Fruit fly (Drosophila melanogaster) whole organism, prepupa: ENCODE data around the gene CG42502.

Source experiments
- CG11294 ChIP-seq: fragments of 200-800 bp; sonication (Bioruptor generic); IDR thresholded peaks from 2 replicates; pipeline ENCODE4 v1.3.6; 2022; ENCODE audit warnings: missing biosample characterization, missing genetic modification characterization
- CG11902 ChIP-seq: fragments of 200-800 bp; sonication (Bioruptor generic); optimal IDR thresholded peaks from 3 replicates; lab custom pipeline; 2016; ENCODE audit warnings: missing biosample characterization, missing genetic modification characterization
- CG4318 ChIP-seq: fragments of 200-800 bp; sonication (Bioruptor generic); optimal IDR thresholded peaks from 3 replicates; lab custom pipeline; 2017; ENCODE audit warnings: missing biosample characterization, mild to moderate bottlenecking, missing genetic modification characterization
- CG6276 ChIP-seq: fragments of 200-800 bp; sonication (Bioruptor generic); optimal IDR thresholded peaks from 2 replicates; lab custom pipeline; 2017; ENCODE audit warnings: missing biosample characterization, mild to moderate bottlenecking, missing genetic modification characterization
- CG7368 ChIP-seq: fragments of 200-800 bp; sonication (Bioruptor generic); optimal IDR thresholded peaks from 3 replicates; lab custom pipeline; 2016; ENCODE audit warnings: missing biosample characterization, missing genetic modification characterization
- CG8319 ChIP-seq: fragments of 200-800 bp; sonication (Bioruptor generic); optimal IDR thresholded peaks from 3 replicates; lab custom pipeline; 2016; ENCODE audit warnings: missing biosample characterization, missing genetic modification characterization
- CG8632 ChIP-seq: fragments of 200-800 bp; sonication (Bioruptor generic); optimal IDR thresholded peaks from 3 replicates; lab custom pipeline; 2016; ENCODE audit warnings: missing biosample characterization, missing genetic modification characterization
- Ets21C ChIP-seq: fragments of 200-800 bp; sonication (Bioruptor generic); optimal IDR thresholded peaks from 3 replicates; lab custom pipeline; 2016; ENCODE audit warnings: missing biosample characterization, missing genetic modification characterization
- Gug ChIP-seq: fragments of 200-800 bp; sonication (Bioruptor generic); IDR thresholded peaks from 2 replicates; pipeline ENCODE4 v1.3.6; 2022; ENCODE audit warnings: missing biosample characterization, missing genetic modification characterization
- Hr39 ChIP-seq: fragments of 200-800 bp; sonication (Bioruptor generic); optimal IDR thresholded peaks from 2 replicates; lab custom pipeline; 2016; ENCODE audit warnings: missing biosample characterization, missing genetic modification characterization
- Hr4 ChIP-seq: fragments of 200-800 bp; sonication (Bioruptor generic); optimal IDR thresholded peaks from 3 replicates; lab custom pipeline; 2016; ENCODE audit warnings: missing biosample characterization, missing genetic modification characterization
- OdsH ChIP-seq: fragments of 200-800 bp; sonication (Bioruptor generic); optimal IDR thresholded peaks from 3 replicates; lab custom pipeline; 2016; ENCODE audit warnings: missing biosample characterization, missing genetic modification characterization
- achi ChIP-seq: fragments of 200-800 bp; sonication (Bioruptor generic); optimal IDR thresholded peaks from 3 replicates; lab custom pipeline; 2016; ENCODE audit warnings: missing biosample characterization, missing genetic modification characterization
- acj6 ChIP-seq: fragments of 200-800 bp; sonication (Bioruptor generic); optimal IDR thresholded peaks from 3 replicates; lab custom pipeline; 2016; ENCODE audit warnings: missing biosample characterization, missing genetic modification characterization
- dac ChIP-seq: fragments of 200-800 bp; sonication (Bioruptor generic); optimal IDR thresholded peaks from 2 replicates; lab custom pipeline; 2017; ENCODE audit warnings: missing biosample characterization, mild to moderate bottlenecking, missing genetic modification characterization
- dsx ChIP-seq: fragments of 200-800 bp; optimal IDR thresholded peaks from 3 replicates; lab custom pipeline; 2019; ENCODE audit warnings: missing biosample characterization, mild to moderate bottlenecking, missing genetic modification characterization, moderate library complexity; ENCODE audit not compliant: poor library complexity, severe bottlenecking
- eg ChIP-seq: fragments of 200-800 bp; sonication (Bioruptor generic); IDR thresholded peaks from 3 replicates; pipeline ENCODE4 v1.3.6; 2022; ENCODE audit warnings: missing biosample characterization, missing genetic modification characterization
- fkh ChIP-seq: fragments of 200-800 bp; sonication (Bioruptor generic); optimal IDR thresholded peaks from 3 replicates; lab custom pipeline; 2017; ENCODE audit warnings: missing biosample characterization, mild to moderate bottlenecking, missing genetic modification characterization, moderate library complexity
- lz ChIP-seq: fragments of 200-800 bp; sonication (Bioruptor generic); optimal IDR thresholded peaks from 3 replicates; lab custom pipeline; 2016; ENCODE audit warnings: missing biosample characterization, missing genetic modification characterization
- net ChIP-seq: fragments of 200-800 bp; sonication (Bioruptor generic); optimal IDR thresholded peaks from 3 replicates; lab custom pipeline; 2016; ENCODE audit warnings: missing biosample characterization, missing genetic modification characterization
- salr ChIP-seq, 2 experiments: fragments of 200-800 bp; sonication (Bioruptor generic); optimal IDR thresholded peaks; 3 replicates each; lab custom pipeline; 2016 to 2018; ENCODE audit warnings: missing biosample characterization in 2 of 2, missing genetic modification characterization in 2 of 2, mild to moderate bottlenecking in 1 of 2
- spab ChIP-seq: fragments of 200-800 bp; sonication (Bioruptor generic); optimal IDR thresholded peaks from 2 replicates; lab custom pipeline; 2017; ENCODE audit warnings: missing biosample characterization, mild to moderate bottlenecking, missing genetic modification characterization, missing genetic modification reagents
- ss ChIP-seq, 2 experiments: fragments of 200-800 bp; sonication (Bioruptor generic); optimal IDR thresholded peaks; 2 replicates in 1 of 2; 3 replicates in 1 of 2; lab custom pipeline; 2017 to 2018; ENCODE audit warnings: mild to moderate bottlenecking in 2 of 2, missing biosample characterization in 2 of 2, missing genetic modification characterization in 2 of 2, moderate library complexity in 1 of 2
- topi ChIP-seq: fragments of 200-800 bp; sonication (Bioruptor generic); optimal IDR thresholded peaks from 3 replicates; lab custom pipeline; 2016; ENCODE audit warnings: missing biosample characterization, missing genetic modification characterization
- vri ChIP-seq: fragments of 200-800 bp; sonication (Bioruptor generic); optimal IDR thresholded peaks from 3 replicates; lab custom pipeline; 2016; ENCODE audit warnings: missing biosample characterization, mild to moderate bottlenecking, missing genetic modification characterization

The CG42502 gene

DNA sequence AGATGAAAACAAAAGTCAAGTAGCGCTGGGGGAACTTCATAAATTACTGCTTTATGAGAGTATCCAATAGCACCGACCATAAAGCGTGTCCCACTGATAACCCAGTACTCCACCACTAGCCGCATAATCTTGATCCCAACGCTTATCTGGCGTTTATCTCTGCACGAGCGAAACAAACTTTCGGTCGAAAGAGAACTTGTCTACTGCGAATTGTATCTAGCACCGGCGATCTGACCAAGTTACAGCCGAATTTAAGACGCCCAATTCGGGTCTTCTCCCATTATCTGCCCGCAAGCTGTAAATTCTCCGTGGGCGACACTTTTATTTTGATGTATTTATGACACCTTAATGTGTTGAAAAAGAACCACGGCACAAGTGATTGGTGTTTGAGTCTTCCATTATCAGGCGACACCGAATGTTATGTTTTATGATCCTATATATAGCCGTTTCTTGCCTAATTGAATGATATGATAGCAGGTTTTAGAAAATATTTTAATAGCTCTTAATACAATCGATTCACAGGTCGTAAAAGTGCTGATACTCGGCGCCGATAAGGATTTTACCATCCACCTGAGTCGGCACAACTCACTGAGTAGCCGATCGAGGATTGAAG, 21.2 kb downstream of the CG42502 start:
- TF ChIP-seq net (no peak), eg (GFP tag; lab: Robert Waterston, UW) (no peak), spab (no peak), lz (no peak)

DNA sequence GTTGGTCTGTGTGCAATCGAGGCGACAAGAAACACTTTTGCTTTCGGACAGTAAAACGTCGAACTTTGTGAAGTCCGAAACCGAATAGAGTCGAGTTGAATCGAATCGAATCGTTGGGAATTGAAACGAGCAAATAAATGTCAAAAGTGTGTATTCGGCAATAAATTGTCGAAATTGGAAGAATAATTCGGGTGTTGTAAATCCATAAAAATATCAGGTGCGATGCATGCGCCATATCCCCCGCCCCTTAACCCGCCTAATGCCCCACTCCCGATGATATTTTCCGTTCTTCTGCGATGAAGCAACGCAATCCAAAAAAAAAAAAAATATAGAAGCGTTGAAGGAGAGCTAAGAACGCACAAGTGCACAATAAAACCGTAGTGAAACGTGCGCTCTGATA, 22.1 kb downstream of the CG42502 start:
- peak; percentile 58 for TF ChIP-seq vri (GFP tag; lab: Kevin White, UChicago)
- TF ChIP-seq CG7368 (GFP tag; lab: Kevin White, UChicago), result no peak
- no peak for TF ChIP-seq Hr39 (GFP tag; lab: Kevin White, UChicago)
- TF ChIP-seq CG8319, result no peak
- TF ChIP-seq OdsH (GFP tag; lab: Kevin White, UChicago), result no peak

DNA sequence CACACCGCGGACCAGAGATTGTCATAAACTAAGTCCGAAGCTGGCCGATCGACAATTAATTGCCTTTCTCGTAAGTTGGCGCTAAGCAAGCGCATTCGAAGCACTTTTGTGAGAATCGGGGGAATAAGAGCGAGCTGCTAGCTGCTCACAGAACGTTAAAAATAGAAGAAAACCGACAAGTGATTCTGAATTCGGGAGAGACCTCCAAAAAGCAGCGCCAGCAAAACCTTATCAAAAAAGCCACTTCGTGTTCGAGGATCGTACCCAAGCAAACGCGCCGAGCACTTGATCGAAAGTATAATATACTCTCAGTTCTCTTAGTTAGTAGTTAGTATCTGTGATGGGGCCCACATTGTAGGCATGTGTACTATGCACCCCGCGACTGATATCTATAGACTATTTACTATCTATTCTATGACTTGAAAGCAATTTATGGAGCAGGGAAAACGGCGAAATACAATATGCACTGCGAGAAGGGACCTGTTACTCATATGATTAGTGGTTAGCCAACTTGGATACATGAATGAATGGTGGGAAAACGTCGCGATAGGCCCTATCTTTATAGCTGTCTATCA, 23.6 kb downstream of the CG42502 start:
- no peak for TF ChIP-seq CG11902
- no peak for TF ChIP-seq dac (GFP tag; lab: Kevin White, UChicago)
- TF ChIP-seq, all 60 proteins: peak for 0

DNA sequence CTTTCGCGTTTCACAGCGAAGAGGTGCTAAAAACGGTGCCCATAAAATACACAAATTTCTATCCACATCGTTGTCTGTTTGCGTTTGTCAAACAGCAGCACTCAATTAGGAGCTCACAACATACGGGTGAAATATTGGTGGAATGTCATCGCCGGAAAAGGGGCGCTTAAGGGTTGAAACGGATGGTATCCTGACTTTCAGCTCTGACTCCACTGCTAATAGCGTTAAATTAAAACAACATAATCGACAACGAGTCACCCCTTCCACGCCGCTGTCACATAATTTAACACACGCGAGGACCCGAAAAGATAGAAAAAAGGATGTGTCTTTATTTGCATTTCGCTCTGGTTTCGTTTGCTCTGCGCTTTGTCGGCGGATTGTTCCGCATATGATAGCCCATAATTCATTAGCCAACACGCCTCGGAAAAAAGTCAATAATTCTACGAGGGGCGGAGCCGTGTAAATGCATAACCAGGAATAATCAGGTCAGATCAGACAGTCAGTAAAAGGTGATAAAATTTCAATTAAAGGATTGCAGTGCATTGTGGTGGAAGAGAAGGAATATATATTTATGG, 25.9 kb downstream of the CG42502 start:
- TF ChIP-seq fkh (GFP tag; lab: Kevin White, UChicago) (peak; percentile 34), CG8319 (no peak)

DNA sequence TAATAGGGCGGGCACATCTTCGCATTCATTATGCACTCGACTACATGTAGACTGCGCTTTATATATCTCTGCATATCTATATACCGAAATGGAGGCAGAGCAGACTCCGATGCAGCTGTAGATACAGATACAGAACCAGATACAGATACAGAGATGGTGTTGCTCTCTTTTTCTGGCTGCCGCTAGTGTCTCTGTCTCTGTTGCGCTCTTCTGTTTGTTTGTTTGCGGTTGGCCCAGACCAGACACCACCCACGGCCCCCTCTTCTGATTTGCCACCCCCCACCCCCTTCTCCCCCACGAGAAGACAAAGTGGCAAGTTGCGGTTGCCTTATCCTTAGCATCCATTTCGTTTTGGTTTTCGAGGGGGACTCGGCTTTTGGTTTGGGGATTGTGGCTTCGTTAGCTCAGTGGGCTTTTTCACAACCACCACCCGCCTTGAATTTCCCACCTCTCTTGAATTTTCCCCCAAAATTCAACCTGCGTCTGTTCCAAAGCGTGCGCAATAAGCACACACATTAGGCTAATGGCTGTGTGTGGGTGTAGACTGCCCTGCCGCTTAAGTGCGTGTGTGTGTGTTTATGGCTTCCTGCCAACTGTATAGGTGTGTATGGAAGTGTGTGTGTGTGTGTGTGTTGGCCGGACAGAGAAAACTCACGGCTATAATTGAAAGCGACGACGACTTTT, 27.6 kb downstream of the CG42502 start:
- no peak for TF ChIP-seq Ets21C (GFP tag; lab: Kevin White, UChicago)
- TF ChIP-seq CG7368 (GFP tag; lab: Kevin White, UChicago), result peak; percentile 17
- TF ChIP-seq salr (GFP tag; optimal IDR thresholded peaks at IDR 0.05; lab: Kevin White, UChicago), result no peak
- no peak for TF ChIP-seq CG4318 (GFP tag; lab: Kevin White, UChicago)
- TF ChIP-seq Hr39 (GFP tag; lab: Kevin White, UChicago), result no peak

DNA sequence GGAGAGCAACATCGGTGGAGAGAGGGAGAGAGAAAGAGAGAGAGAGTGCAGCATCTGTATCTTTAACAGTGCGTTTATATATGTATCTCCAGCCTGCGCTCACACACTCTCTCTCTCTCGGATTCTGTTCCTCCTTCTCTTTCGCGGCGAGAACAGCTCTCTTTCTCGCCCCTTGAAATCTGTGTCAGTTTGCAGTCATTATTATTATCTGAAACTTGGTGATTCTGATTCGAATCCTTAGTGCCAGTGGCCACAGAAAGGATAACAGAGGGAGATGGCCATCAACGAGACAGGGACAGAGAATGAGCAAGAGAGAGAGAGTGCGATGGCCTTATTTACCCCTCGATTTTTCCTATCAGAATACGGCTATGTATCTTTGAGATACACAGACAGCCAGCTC, 28.1 kb downstream of the CG42502 start:
- TF ChIP-seq dsx (GFP tag; lab: Kevin White, UChicago) (no peak), eg (GFP tag; lab: Robert Waterston, UW) (no peak), vri (GFP tag; lab: Kevin White, UChicago) (no peak), fkh (GFP tag; lab: Kevin White, UChicago) (peak; percentile 11), Hr4 (GFP tag; lab: Kevin White, UChicago) (no peak), Gug (no peak)

DNA sequence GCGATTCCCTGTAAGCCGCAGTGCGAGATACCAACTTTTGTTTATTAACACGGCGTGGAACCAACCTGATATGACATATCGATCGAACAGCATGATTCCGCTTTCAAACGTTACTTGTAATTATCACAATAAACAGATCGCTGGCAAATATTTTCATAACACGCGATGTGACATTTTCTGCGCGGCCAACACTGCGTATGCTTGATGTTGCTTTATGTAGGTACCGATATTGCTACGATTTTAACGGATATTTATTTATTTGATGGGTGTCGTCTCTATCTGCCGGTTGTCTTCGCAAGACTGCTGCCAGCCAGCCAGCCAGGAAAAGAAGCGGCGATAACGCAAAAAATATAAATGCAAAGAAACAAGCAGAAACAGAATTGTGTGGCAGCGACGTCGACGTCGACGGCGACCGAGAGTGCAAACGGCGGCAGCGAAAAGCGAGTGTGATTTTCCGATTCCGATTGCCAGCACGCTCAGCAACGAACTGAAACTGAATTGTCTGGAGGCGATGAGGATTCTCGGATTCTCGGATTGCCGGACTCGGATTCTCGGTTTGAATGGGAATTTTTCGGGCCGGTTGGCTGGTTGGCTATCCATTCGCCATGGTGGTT, 28.7 kb downstream of the CG42502 start:
- no peak for TF ChIP-seq CG8632 (GFP tag; lab: Kevin White, UChicago)
- TF ChIP-seq CG11294 (GFP tag; lab: Robert Waterston, UW), result no peak
- TF ChIP-seq CG8319, result no peak
- TF ChIP-seq CG6276 (GFP tag; lab: Kevin White, UChicago), result no peak
- TF ChIP-seq achi (GFP tag; lab: Kevin White, UChicago), result no peak
- TF ChIP-seq acj6, result no peak
- TF ChIP-seq ss (GFP tag; optimal IDR thresholded peaks at IDR 0.05; lab: Kevin White, UChicago), result no peak
- TF ChIP-seq CG11902, result no peak
- no peak for TF ChIP-seq topi
